Fruit fly (Drosophila melanogaster) whole organism, embryonic: ENCODE data around the gene Klp64D.

Source experiments
- Atf-2 ChIP-seq: fragments of 200-800 bp; sonication (Bioruptor generic); optimal IDR thresholded peaks from 2 replicates; lab custom pipeline; 2016; ENCODE audit warnings: missing biosample characterization, missing genetic modification characterization
- Bdp1 ChIP-seq: fragments of 200-800 bp; sonication (Bioruptor generic); optimal IDR thresholded peaks from 3 replicates; lab custom pipeline; 2016; ENCODE audit warnings: missing biosample characterization, missing genetic modification characterization
- CG10431 ChIP-seq: fragments of 200-800 bp; sonication (Bioruptor generic); optimal IDR thresholded peaks from 3 replicates; lab custom pipeline; 2018; ENCODE audit warnings: missing biosample characterization, mild to moderate bottlenecking, missing genetic modification characterization
- CG11085 ChIP-seq: fragments of 200-800 bp; sonication (Bioruptor generic); IDR thresholded peaks from 2 replicates; pipeline ENCODE4 v1.3.6; 2022; ENCODE audit warnings: missing biosample characterization, missing genetic modification characterization
- CG12769 ChIP-seq: fragments of 200-800 bp; sonication (Bioruptor generic); optimal IDR thresholded peaks from 2 replicates; lab custom pipeline; 2019; ENCODE audit warnings: missing biosample characterization, mild to moderate bottlenecking, missing genetic modification characterization, moderate library complexity
- CG13424 ChIP-seq: fragments of 200-800 bp; sonication (Bioruptor generic); optimal IDR thresholded peaks from 2 replicates; lab custom pipeline; 2019; ENCODE audit warnings: missing biosample characterization, mild to moderate bottlenecking, missing genetic modification characterization, moderate library complexity
- CG14710 ChIP-seq: fragments of 200-800 bp; sonication (Bioruptor generic); optimal IDR thresholded peaks from 3 replicates; lab custom pipeline; 2019; ENCODE audit warnings: missing biosample characterization, mild to moderate bottlenecking, missing genetic modification characterization, moderate library complexity
- CG15479 ChIP-seq: fragments of 200-800 bp; sonication (Bioruptor generic); optimal IDR thresholded peaks from 3 replicates; lab custom pipeline; 2019; ENCODE audit warnings: missing biosample characterization, mild to moderate bottlenecking, missing genetic modification characterization, moderate library complexity
- CG1603 ChIP-seq: fragments of 200-800 bp; sonication (Bioruptor generic); optimal IDR thresholded peaks from 2 replicates; lab custom pipeline; 2019; ENCODE audit warnings: missing biosample characterization, mild to moderate bottlenecking, missing genetic modification characterization, moderate library complexity
- CG16813 ChIP-seq: fragments of 200-800 bp; sonication (Bioruptor generic); IDR thresholded peaks from 3 replicates; pipeline ENCODE4 v1.3.6; 2022; ENCODE audit warnings: missing biosample characterization, missing genetic modification characterization; ENCODE audit not compliant: partially characterized antibody
- CG17829 ChIP-seq: fragments of 200-800 bp; optimal IDR thresholded peaks from 2 replicates; lab custom pipeline; 2019; ENCODE audit warnings: missing biosample characterization, mild to moderate bottlenecking, missing genetic modification characterization, moderate library complexity
- CG3281 ChIP-seq: fragments of 200-800 bp; sonication (Bioruptor generic); optimal IDR thresholded peaks from 3 replicates; lab custom pipeline; 2017; ENCODE audit warnings: missing biosample characterization, mild to moderate bottlenecking, missing genetic modification characterization
- CG42726 ChIP-seq: fragments of 200-800 bp; sonication (Bioruptor generic); IDR thresholded peaks from 2 replicates; pipeline ENCODE4 v1.3.6; 2022; ENCODE audit warnings: missing biosample characterization, missing genetic modification characterization; ENCODE audit not compliant: partially characterized antibody
- CG6254 ChIP-seq: fragments of 200-800 bp; sonication (Bioruptor generic); optimal IDR thresholded peaks from 3 replicates; lab custom pipeline; 2017; ENCODE audit warnings: mild to moderate bottlenecking, missing biosample characterization, missing genetic modification reagents, missing genetic modification characterization
- CG6272 ChIP-seq: fragments of 200-800 bp; sonication (Bioruptor generic); IDR thresholded peaks from 2 replicates; pipeline ENCODE4 v1.3.6; 2022; ENCODE audit warnings: missing biosample characterization, missing genetic modification characterization
- CG8765 ChIP-seq: fragments of 200-800 bp; sonication (Bioruptor generic); IDR thresholded peaks from 2 replicates; pipeline ENCODE4 v1.3.6; 2022; ENCODE audit warnings: missing biosample characterization, missing genetic modification characterization
- CrebB ChIP-seq: fragments of 200-800 bp; sonication (Bioruptor generic); optimal IDR thresholded peaks from 3 replicates; lab custom pipeline; 2018; ENCODE audit warnings: missing biosample characterization, mild to moderate bottlenecking, missing genetic modification characterization
- Dad ChIP-seq: fragments of 200-800 bp; sonication (Bioruptor generic); optimal IDR thresholded peaks from 3 replicates; lab custom pipeline; 2016; ENCODE audit warnings: missing biosample characterization, missing genetic modification characterization
- Dfd ChIP-seq, 2 experiments: fragments of >200 bp; optimal IDR thresholded peaks; 2 replicates each; lab custom pipeline; 2017; ENCODE audit warnings: missing biosample characterization in 2 of 2, missing genetic modification characterization in 2 of 2
- Eip74EF ChIP-seq, 2 experiments: fragments of 200-800 bp in 1 of 2; fragments of >200 bp in 1 of 2; sonication (Bioruptor generic) in 1 of 2; optimal IDR thresholded peaks; 2 replicates each; lab custom pipeline; 2017 to 2019; ENCODE audit warnings: missing biosample characterization in 2 of 2, missing genetic modification characterization in 2 of 2, mild to moderate bottlenecking in 1 of 2, moderate library complexity in 1 of 2
- HLH54F ChIP-seq: fragments of 200-800 bp; sonication (Bioruptor generic); optimal IDR thresholded peaks from 3 replicates; lab custom pipeline; 2016; ENCODE audit warnings: missing biosample characterization, missing genetic modification characterization
- HmgZ ChIP-seq: fragments of 200-800 bp; sonication (Bioruptor generic); optimal IDR thresholded peaks from 2 replicates; lab custom pipeline; 2018; ENCODE audit warnings: missing biosample characterization, mild to moderate bottlenecking, missing genetic modification characterization
- Kr ChIP-seq: fragments of 200-800 bp; sonication (Bioruptor generic); optimal IDR thresholded peaks from 2 replicates; lab custom pipeline; 2017; ENCODE audit warnings: missing biosample characterization, mild to moderate bottlenecking, missing genetic modification characterization
- Lpt ChIP-seq: fragments of >200 bp; optimal IDR thresholded peaks from 2 replicates; lab custom pipeline; 2018; ENCODE audit warnings: missing biosample characterization, missing genetic modification characterization
- Meics ChIP-seq: fragments of 200-800 bp; sonication (Bioruptor generic); optimal IDR thresholded peaks from 2 replicates; lab custom pipeline; 2017; ENCODE audit warnings: missing biosample characterization, mild to moderate bottlenecking, missing genetic modification characterization
- Ptx1 ChIP-seq: fragments of 200-800 bp; sonication (Bioruptor generic); IDR thresholded peaks from 2 replicates; pipeline ENCODE4 v1.3.6; 2022; ENCODE audit warnings: missing biosample characterization, missing genetic modification characterization
- Scr ChIP-seq: fragments of 200-800 bp; sonication (Bioruptor generic); IDR thresholded peaks from 2 replicates; pipeline ENCODE4 v1.3.6; 2022; ENCODE audit warnings: missing biosample characterization, missing genetic modification characterization; ENCODE audit not compliant: partially characterized antibody
- Side ChIP-seq: fragments of 200-800 bp; sonication (Bioruptor generic); optimal IDR thresholded peaks from 2 replicates; lab custom pipeline; 2016; ENCODE audit warnings: missing biosample characterization, missing genetic modification characterization
- ara ChIP-seq: fragments of 200-800 bp; sonication (Bioruptor generic); IDR thresholded peaks from 2 replicates; pipeline ENCODE4 v1.3.6; 2022; ENCODE audit warnings: missing biosample characterization, missing genetic modification characterization
- az2 ChIP-seq: fragments of 200-800 bp; sonication (Bioruptor generic); optimal IDR thresholded peaks from 3 replicates; lab custom pipeline; 2016; ENCODE audit warnings: missing biosample characterization, missing genetic modification characterization
- bowl ChIP-seq: fragments of 200-800 bp; sonication (Bioruptor generic); IDR thresholded peaks from 2 replicates; pipeline ENCODE4 v1.3.6; 2022; ENCODE audit warnings: missing biosample characterization, missing genetic modification characterization
- br ChIP-seq: fragments of >200 bp; optimal IDR thresholded peaks from 2 replicates; lab custom pipeline; 2017
- cg ChIP-seq: fragments of 200-800 bp; sonication (Bioruptor generic); optimal IDR thresholded peaks from 3 replicates; lab custom pipeline; 2019; ENCODE audit warnings: missing biosample characterization, mild to moderate bottlenecking, missing genetic modification characterization, moderate library complexity
- cwo ChIP-seq: fragments of 200-800 bp; sonication (Bioruptor generic); optimal IDR thresholded peaks from 3 replicates; lab custom pipeline; 2017; ENCODE audit warnings: missing biosample characterization, missing genetic modification characterization, mild to moderate bottlenecking, moderate library complexity, missing genetic modification reagents
- dpn ChIP-seq, 2 experiments: fragments of 200-800 bp; sonication (Bioruptor generic); optimal IDR thresholded peaks; 3 replicates each; lab custom pipeline; 2016; ENCODE audit warnings: missing biosample characterization in 2 of 2, missing genetic modification characterization in 2 of 2
- gsb ChIP-seq: fragments of 200-800 bp; sonication (Bioruptor generic); IDR thresholded peaks from 2 replicates; pipeline ENCODE4 v1.3.6; 2022; ENCODE audit warnings: missing biosample characterization, missing genetic modification characterization
- jing ChIP-seq: fragments of 200-800 bp; sonication (Bioruptor generic); optimal IDR thresholded peaks from 2 replicates; lab custom pipeline; 2018; ENCODE audit warnings: missing biosample characterization, mild to moderate bottlenecking, missing genetic modification characterization
- peb ChIP-seq: fragments of 200-800 bp; sonication (Bioruptor generic); IDR thresholded peaks from 2 replicates; pipeline ENCODE4 v1.3.6; 2022; ENCODE audit warnings: missing biosample characterization, missing genetic modification characterization
- pnt ChIP-seq: fragments of 200-800 bp; sonication (Bioruptor generic); optimal IDR thresholded peaks from 3 replicates; lab custom pipeline; 2016; ENCODE audit warnings: missing biosample characterization, missing genetic modification characterization
- psq ChIP-seq: fragments of 200-800 bp; sonication (Bioruptor generic); optimal IDR thresholded peaks from 2 replicates; lab custom pipeline; 2017; ENCODE audit warnings: missing biosample characterization, missing genetic modification characterization
- sc ChIP-seq, 3 experiments: fragments of >200 bp in 2 of 3; fragments of 200-800 bp in 1 of 3; sonication (Bioruptor generic) in 1 of 3; optimal IDR thresholded peaks; 2 replicates in 2 of 3; 3 replicates in 1 of 3; lab custom pipeline; 2017; ENCODE audit warnings: mild to moderate bottlenecking in 1 of 3, missing biosample characterization in 1 of 3, missing genetic modification characterization in 1 of 3, missing genetic modification reagents in 1 of 3
- scrt ChIP-seq: fragments of 200-800 bp; sonication (Bioruptor generic); optimal IDR thresholded peaks from 2 replicates; lab custom pipeline; 2018; ENCODE audit warnings: missing biosample characterization, mild to moderate bottlenecking, missing genetic modification characterization, moderate library complexity
- sd ChIP-seq: fragments of 200-800 bp; sonication (Bioruptor generic); optimal IDR thresholded peaks from 3 replicates; lab custom pipeline; 2018; ENCODE audit warnings: missing biosample characterization, mild to moderate bottlenecking, missing genetic modification characterization, moderate library complexity
- slou ChIP-seq: fragments of 200-800 bp; sonication (Bioruptor generic); optimal IDR thresholded peaks from 3 replicates; lab custom pipeline; 2016; ENCODE audit warnings: missing biosample characterization, missing genetic modification characterization
- tap ChIP-seq: fragments of 200-800 bp; optimal IDR thresholded peaks from 3 replicates; lab custom pipeline; 2019; ENCODE audit warnings: missing biosample characterization, mild to moderate bottlenecking, missing genetic modification characterization, moderate library complexity
- tll ChIP-seq, 2 experiments: fragments of 200-800 bp in 1 of 2; fragments of >200 bp in 1 of 2; sonication (Bioruptor generic) in 1 of 2; optimal IDR thresholded peaks; 2 replicates each; lab custom pipeline; 2017 to 2019; ENCODE audit warnings: missing biosample characterization in 2 of 2, missing genetic modification characterization in 2 of 2, mild to moderate bottlenecking in 1 of 2, moderate library complexity in 1 of 2
- trh ChIP-seq: fragments of 200-800 bp; sonication (Bioruptor generic); optimal IDR thresholded peaks from 2 replicates; lab custom pipeline; 2016; ENCODE audit warnings: missing biosample characterization, missing genetic modification characterization
- yki ChIP-seq: fragments of >200 bp; optimal IDR thresholded peaks from 3 replicates; lab custom pipeline; 2018
- zen2 ChIP-seq: fragments of 200-800 bp; sonication (Bioruptor generic); IDR thresholded peaks from 3 replicates; pipeline ENCODE4 v1.3.6; 2022; ENCODE audit warnings: missing biosample characterization, missing genetic modification characterization; ENCODE audit not compliant: partially characterized antibody

Gene Klp64D

dm6 chr3L:5352684-5353322 lies 6.4 kb downstream of the Klp64D start (continued):
- TF ChIP-seq HmgZ (tag; lab: Kevin White, UChicago) = no peak
- no peak for TF ChIP-seq CG3281
- TF ChIP-seq psq (GFP tag; lab: Kevin White, UChicago) = no peak
- no peak for TF ChIP-seq sd (tag; lab: Kevin White, UChicago)
- TF ChIP-seq Atf-2 (GFP tag; lab: Kevin White, UChicago) = no peak
- TF ChIP-seq az2 (GFP tag; lab: Kevin White, UChicago) = peak; percentile 34
- peak; percentile 53 for TF ChIP-seq CG1603 (tag; lab: Kevin White, UChicago)
- TF ChIP-seq CG16813 (GFP tag; lab: Robert Waterston, UW) = no peak
- TF ChIP-seq slou (GFP tag; lab: Kevin White, UChicago) = no peak
- TF ChIP-seq pnt (GFP tag; lab: Kevin White, UChicago) = no peak
- TF ChIP-seq bowl (GFP tag; lab: Robert Waterston, UW) = no peak
- TF ChIP-seq CG42726 = no peak
- TF ChIP-seq gsb (GFP tag; lab: Robert Waterston, UW) = no peak
- peak in 1 of 2 experiments; percentile 7 for TF ChIP-seq dpn (GFP tag; optimal IDR thresholded peaks at IDR 0.05; lab: Kevin White, UChicago)
- TF ChIP-seq Dad = no peak
- no peak for TF ChIP-seq Eip74EF (GFP tag; optimal IDR thresholded peaks at IDR 0.05; lab: Kevin White, UChicago)
- no peak for TF ChIP-seq HLH54F (GFP tag; lab: Kevin White, UChicago)
- peak; percentile 76 for TF ChIP-seq CG17829 (tag; lab: Kevin White, UChicago)
- no peak for TF ChIP-seq trh (GFP tag; lab: Kevin White, UChicago)
- no peak for TF ChIP-seq Bdp1 (GFP tag; lab: Kevin White, UChicago)
- no peak for TF ChIP-seq zen2 (GFP tag; lab: Robert Waterston, UW)
- peak; percentile 47; the same call in 1 of the 2 replicates for TF ChIP-seq ara (GFP tag; lab: Robert Waterston, UW)
- no peak for TF ChIP-seq Scr (GFP tag; lab: Robert Waterston, UW)
- no peak for TF ChIP-seq br
- TF ChIP-seq CG8765 (GFP tag; lab: Robert Waterston, UW) = peak; percentile 88
- TF ChIP-seq Meics (GFP tag; lab: Kevin White, UChicago) = no peak
- no peak for TF ChIP-seq Ptx1 (GFP tag; lab: Robert Waterston, UW)
- no peak for TF ChIP-seq sc (optimal IDR thresholded peaks at IDR 0.05; lab: Kevin White, UChicago)
- TF ChIP-seq sc (GFP tag; optimal IDR thresholded peaks at IDR 0.05; lab: Kevin White, UChicago) = no peak
- no peak for TF ChIP-seq CrebB
- no peak for TF ChIP-seq scrt
- no peak for TF ChIP-seq tap
- no peak for TF ChIP-seq CG15479
- no peak for TF ChIP-seq Dfd (GFP tag; optimal IDR thresholded peaks at IDR 0.05; lab: Kevin White, UChicago)
- no peak for TF ChIP-seq jing
- no peak for TF ChIP-seq CG12769 (tag; lab: Kevin White, UChicago)
- TF ChIP-seq tll (GFP tag; optimal IDR thresholded peaks at IDR 0.05; lab: Kevin White, UChicago) = no peak
- TF ChIP-seq Lpt (GFP tag; lab: Kevin White, UChicago) = no peak
- TF ChIP-seq Side (GFP tag; lab: Kevin White, UChicago) = no peak
- TF ChIP-seq CG6254 (GFP tag; lab: Kevin White, UChicago) = peak; percentile 35
- TF ChIP-seq peb (GFP tag; lab: Robert Waterston, UW) = 0 out of 2 replicates have a peak, but pooled peaks have one; percentile 9
- no peak for TF ChIP-seq cwo (GFP tag; lab: Kevin White, UChicago)
- TF ChIP-seq CG14710 (tag; lab: Kevin White, UChicago) = peak; percentile 71
- no peak for TF ChIP-seq CG6272 (GFP tag; lab: Robert Waterston, UW)
- TF ChIP-seq yki (lab: Kevin White, UChicago) = no peak
- TF ChIP-seq CG10431 (GFP tag; lab: Kevin White, UChicago) = no peak
- TF ChIP-seq cg (GFP tag; lab: Kevin White, UChicago) = no peak
- TF ChIP-seq CG13424 = no peak
- no peak for TF ChIP-seq Kr (GFP tag; lab: Kevin White, UChicago)
- no peak for TF ChIP-seq CG11085
